Worm (Caenorhabditis elegans) whole organism, mixed stage, embryonic: ENCODE results near the gene Y102E9.3.

ENCODE experiments used
- ceh-39 ChIP-seq: fragments of 150-350 bp; optimal IDR thresholded peaks from 2 replicates; lab custom pipeline; 2014; ENCODE audit warnings: missing biosample characterization, missing genetic modification characterization
- ces-1 ChIP-seq: fragments of 150-350 bp; optimal IDR thresholded peaks from 2 replicates; lab custom pipeline; 2014; ENCODE audit warnings: missing biosample characterization, missing genetic modification reagents, missing genetic modification characterization
- tbx-8 ChIP-seq: fragments of 200-800 bp; sonication (Bioruptor generic); optimal IDR thresholded peaks from 2 replicates; lab custom pipeline; 2018; ENCODE audit warnings: mild to moderate bottlenecking, missing genetic modification characterization, moderate library complexity, missing compliant biosample characterization
- unc-39 ChIP-seq: fragments of 150-350 bp; optimal IDR thresholded peaks from 2 replicates; lab custom pipeline; 2014; ENCODE audit warnings: missing biosample characterization, missing genetic modification characterization

Gene Y102E9.3

ce11 chrIII:6693285-6693684, 41.0 kb downstream of the Y102E9.3 start:
- TF ChIP-seq ceh-39 (tag; lab: Kevin White, UChicago) = no peak
- TF ChIP-seq unc-39 (tag; lab: Kevin White, UChicago) = no peak

ce11 chrIII:6690490-6690889, 43.8 kb downstream of the Y102E9.3 start:
- TF ChIP-seq tbx-8 (no peak), ces-1 (peak; percentile 57)
